Worm (Caenorhabditis elegans): ENCODE data around the gene lron-12.

ce11 chrIII:12152599-12152998, 34.3 kb upstream of the lron-12 start, which contains the start of gene Y75B8A.7:
- TF ChIP-seq unc-62 (GFP tag; optimal IDR thresholded peaks at IDR 0.05) (no peak), bed-1 (GFP tag; IDR thresholded peaks at IDR 0.05) (no peak), F49E8.2 (tag; optimal IDR thresholded peaks at IDR 0.05; ENCODE audit: insufficient read depth) (no peak), C06A6.2 (GFP tag; conservative IDR thresholded peaks at IDR 0.05) (no peak), cebp-1 (GFP tag; IDR thresholded peaks at IDR 0.05) (no peak), cebp-1 (tag; optimal IDR thresholded peaks at IDR 0.05) (no peak), nfya-1 (tag; optimal IDR thresholded peaks at IDR 0.05; ENCODE audit: borderline replicate concordance, insufficient read depth) (no peak), ama-1 (optimal IDR thresholded peaks at IDR 0.05) (no peak), ama-1 (GFP tag; optimal IDR thresholded peaks at IDR 0.05) (no peak)

All from whole organism, young adult.